ENCODE assay signal across 4 fruit fly cellular contexts in the genomic region with DNA sequence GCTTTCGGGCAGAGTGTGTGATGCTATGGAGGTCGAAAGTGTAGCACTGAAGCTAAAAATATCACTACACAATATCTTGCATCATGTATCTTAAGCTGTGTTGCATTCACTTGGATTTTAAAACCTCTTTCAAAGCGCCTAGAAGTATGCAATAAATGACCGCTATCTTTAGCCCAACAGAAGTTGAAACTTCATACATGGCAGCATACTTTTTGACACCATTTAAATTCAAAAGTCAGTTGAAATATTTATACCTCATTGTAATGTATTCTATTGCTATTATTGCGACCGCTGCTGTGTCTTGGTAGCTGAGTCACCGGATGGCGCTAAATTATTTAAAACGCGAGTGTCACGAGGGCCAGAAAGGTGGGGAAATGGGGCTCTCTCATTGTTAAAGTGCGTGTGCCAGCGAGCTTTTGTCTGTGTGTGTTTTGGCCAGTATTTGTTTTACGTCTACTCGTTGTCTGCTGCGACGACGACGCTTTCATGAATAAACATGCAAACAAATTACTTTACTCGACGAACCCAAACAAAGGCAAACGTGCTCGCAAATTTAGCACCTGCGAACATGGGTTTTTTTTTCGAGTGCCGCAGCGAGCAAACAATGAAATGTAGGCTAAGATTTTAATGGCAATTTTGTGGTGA.
TF ChIP-seq lines count a peak whose summit lies in the region.

No protein-coding gene starts in this region.

- TF ChIP-seq CTCF in whole organism, embryonic (GFP tag; optimal IDR thresholded peaks at IDR 0.05; lab: Kevin White, UChicago): peak; percentile 6

TF ChIP-seq in whole organism, embryonic, 481 proteins besides CTCF, POLR2A, EP300 and RAD21 (continues in another document):
- TF ChIP-seq CG17359 (tag; optimal IDR thresholded peaks at IDR 0.05; lab: Kevin White, UChicago) (no peak), ind (GFP tag; optimal IDR thresholded peaks at IDR 0.05; lab: Kevin White, UChicago) (no peak), Dp (GFP tag; optimal IDR thresholded peaks at IDR 0.05; lab: Kevin White, UChicago) (no peak), pb (GFP tag; optimal IDR thresholded peaks at IDR 0.05; lab: Kevin White, UChicago) (no peak), CG15696 (tag; optimal IDR thresholded peaks at IDR 0.05; lab: Kevin White, UChicago) (no peak), sr (GFP tag; IDR thresholded peaks at IDR 0.05; lab: Robert Waterston, UW) (no peak), Hr51 (GFP tag; optimal IDR thresholded peaks at IDR 0.05; lab: Kevin White, UChicago) (peak in 1 of 2 experiments; percentile 34), bab2 (GFP tag; optimal IDR thresholded peaks at IDR 0.05; lab: Kevin White, UChicago) (peak; percentile 14), Fer1 (GFP tag; optimal IDR thresholded peaks at IDR 0.05; lab: Kevin White, UChicago) (peak; percentile 1), CG11504 (tag; optimal IDR thresholded peaks at IDR 0.05; lab: Kevin White, UChicago) (peak; percentile 23), CG31224 (GFP tag; IDR thresholded peaks at IDR 0.05; lab: Robert Waterston, UW) (no peak), CG18011 (GFP tag; optimal IDR thresholded peaks at IDR 0.05; lab: Kevin White, UChicago) (peak; percentile 93), Meics (GFP tag; optimal IDR thresholded peaks at IDR 0.05; lab: Kevin White, UChicago) (no peak), vvl (GFP tag; IDR thresholded peaks at IDR 0.05; lab: Robert Waterston, UW) (peak; percentile 16; the same call in 1 of the 2 replicates), CG17802 (tag; optimal IDR thresholded peaks at IDR 0.05; lab: Kevin White, UChicago) (no peak), CG7357 (GFP tag; IDR thresholded peaks at IDR 0.05; lab: Robert Waterston, UW) (0 out of 3 replicates have a peak, but pooled peaks have one; percentile 13), NfI (GFP tag; optimal IDR thresholded peaks at IDR 0.05; lab: Kevin White, UChicago) (no peak), CG10147 (GFP tag; optimal IDR thresholded peaks at IDR 0.05; lab: Kevin White, UChicago) (no peak), CG13287 (GFP tag; IDR thresholded peaks at IDR 0.05; lab: Robert Waterston, UW; ENCODE audit: partially characterized antibody) (no peak), CG11398 (GFP tag; optimal IDR thresholded peaks at IDR 0.05; lab: Kevin White, UChicago) (no peak)

TF ChIP-seq in whole organism, prepupa, 60 proteins besides CTCF, POLR2A, EP300 and RAD21 (continues in another document):
- TF ChIP-seq CG11902 (GFP tag; optimal IDR thresholded peaks at IDR 0.05; lab: Kevin White, UChicago) (no peak), CG6792 (GFP tag; optimal IDR thresholded peaks at IDR 0.05; lab: Kevin White, UChicago) (no peak), Hr4 (GFP tag; optimal IDR thresholded peaks at IDR 0.05; lab: Kevin White, UChicago) (peak; percentile 23), CG1621 (tag; optimal IDR thresholded peaks at IDR 0.05; lab: Kevin White, UChicago) (no peak), Ets96B (tag; optimal IDR thresholded peaks at IDR 0.05; lab: Kevin White, UChicago) (no peak), fd59A (GFP tag; optimal IDR thresholded peaks at IDR 0.05; lab: Kevin White, UChicago) (no peak), CG32006 (GFP tag; optimal IDR thresholded peaks at IDR 0.05; lab: Kevin White, UChicago) (peak; percentile 37), Eip75B (GFP tag; optimal IDR thresholded peaks at IDR 0.05; lab: Kevin White, UChicago) (peak; percentile 18), CG10631 (GFP tag; optimal IDR thresholded peaks at IDR 0.05; lab: Kevin White, UChicago) (no peak), achi (GFP tag; optimal IDR thresholded peaks at IDR 0.05; lab: Kevin White, UChicago) (peak; percentile 9), Met (GFP tag; optimal IDR thresholded peaks at IDR 0.05; lab: Kevin White, UChicago) (peak; percentile 9), Sox14 (GFP tag; optimal IDR thresholded peaks at IDR 0.05; lab: Kevin White, UChicago) (no peak), CG8119 (GFP tag; IDR thresholded peaks at IDR 0.05; lab: Robert Waterston, UW) (0 out of 3 replicates have a peak, but pooled peaks have one; percentile 19), topi (GFP tag; optimal IDR thresholded peaks at IDR 0.05; lab: Kevin White, UChicago) (no peak), fkh (GFP tag; optimal IDR thresholded peaks at IDR 0.05; lab: Kevin White, UChicago) (peak; percentile 75), Ets21C (GFP tag; optimal IDR thresholded peaks at IDR 0.05; lab: Kevin White, UChicago) (no peak), Hr38 (GFP tag; optimal IDR thresholded peaks at IDR 0.05; lab: Kevin White, UChicago) (no peak), CG3032 (tag; optimal IDR thresholded peaks at IDR 0.05; lab: Kevin White, UChicago) (no peak), CG6276 (GFP tag; optimal IDR thresholded peaks at IDR 0.05; lab: Kevin White, UChicago) (no peak), Blimp-1 (GFP tag; optimal IDR thresholded peaks at IDR 0.05; lab: Kevin White, UChicago) (no peak), acj6 (GFP tag; optimal IDR thresholded peaks at IDR 0.05; lab: Kevin White, UChicago) (no peak), CG6808 (GFP tag; optimal IDR thresholded peaks at IDR 0.05; lab: Kevin White, UChicago) (no peak)

TF ChIP-seq in whole organism, pupa, 21 proteins besides CTCF, POLR2A, EP300 and RAD21:
- TF ChIP-seq CG8159 (tag; optimal IDR thresholded peaks at IDR 0.05; lab: Kevin White, UChicago) (peak; percentile 15), CG10348 (GFP tag; IDR thresholded peaks at IDR 0.05; lab: Robert Waterston, UW) (no peak)

TF ChIP-seq in whole organism, wandering third instar larva, 38 proteins besides CTCF, POLR2A, EP300 and RAD21:
- TF ChIP-seq sage (GFP tag; optimal IDR thresholded peaks at IDR 0.05; lab: Kevin White, UChicago) (no peak), Myc (optimal IDR thresholded peaks at IDR 0.05; lab: Kevin White, UChicago) (no peak), dsf (GFP tag; optimal IDR thresholded peaks at IDR 0.05; lab: Kevin White, UChicago; ENCODE audit: borderline replicate concordance) (no peak), Jra (GFP tag; optimal IDR thresholded peaks at IDR 0.05; lab: Kevin White, UChicago) (no peak), br (GFP tag; optimal IDR thresholded peaks at IDR 0.05; lab: Kevin White, UChicago) (peak; percentile 18), fru (GFP tag; optimal IDR thresholded peaks at IDR 0.05; lab: Kevin White, UChicago) (peak; percentile 15), foxo (GFP tag; optimal IDR thresholded peaks at IDR 0.05; lab: Kevin White, UChicago) (peak in 1 of 2 experiments; percentile 9), OdsH (GFP tag; optimal IDR thresholded peaks at IDR 0.05; lab: Kevin White, UChicago) (peak; percentile 10), CG9705 (GFP tag; optimal IDR thresholded peaks at IDR 0.05; lab: Kevin White, UChicago) (no peak), dmrt93B (GFP tag; optimal IDR thresholded peaks at IDR 0.05; lab: Kevin White, UChicago) (no peak), h (GFP tag; optimal IDR thresholded peaks at IDR 0.05; lab: Kevin White, UChicago) (peak; percentile 22), Sp1 (GFP tag; optimal IDR thresholded peaks at IDR 0.05; lab: Kevin White, UChicago) (no peak), CG32264 (GFP tag; optimal IDR thresholded peaks at IDR 0.05; lab: Kevin White, UChicago) (no peak)
